Worm (Caenorhabditis elegans): ENCODE data around the gene ZK666.15.

DNA sequence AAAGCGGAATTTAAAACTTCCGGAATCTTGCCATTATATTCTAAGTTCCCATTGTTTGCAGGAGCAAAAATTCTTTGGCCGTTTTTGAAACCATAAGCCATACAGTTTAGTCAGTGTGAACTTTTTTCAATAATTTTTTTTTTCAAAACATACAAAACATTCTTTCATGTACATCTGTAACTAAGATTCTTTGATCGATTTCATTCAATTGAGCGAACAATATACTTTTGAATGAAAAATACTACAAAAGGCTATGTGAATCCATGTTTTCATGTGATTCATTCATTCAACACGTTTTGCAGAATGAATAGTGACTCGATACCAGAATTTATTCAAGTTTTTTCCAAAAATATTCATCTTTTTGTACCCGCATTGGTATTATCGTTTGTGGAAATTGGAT lies at the start of gene ZK666.15:
- no peak for TF ChIP-seq ref-1 (GFP tag; conservative IDR thresholded peaks at IDR 0.05)
- no peak for TF ChIP-seq flt-1 (GFP tag; IDR thresholded peaks at IDR 0.05)
- no peak for TF ChIP-seq tab-1 (GFP tag; IDR thresholded peaks at IDR 0.05)
- no peak for TF ChIP-seq klf-2 (GFP tag; conservative IDR thresholded peaks at IDR 0.05)
- no peak for TF ChIP-seq T22C8.4 (GFP tag; IDR thresholded peaks at IDR 0.05)
- TF ChIP-seq ztf-23 (GFP tag; IDR thresholded peaks at IDR 0.05), result no peak

Measured in whole organism, midembryonic.